In the genomic region with DNA sequence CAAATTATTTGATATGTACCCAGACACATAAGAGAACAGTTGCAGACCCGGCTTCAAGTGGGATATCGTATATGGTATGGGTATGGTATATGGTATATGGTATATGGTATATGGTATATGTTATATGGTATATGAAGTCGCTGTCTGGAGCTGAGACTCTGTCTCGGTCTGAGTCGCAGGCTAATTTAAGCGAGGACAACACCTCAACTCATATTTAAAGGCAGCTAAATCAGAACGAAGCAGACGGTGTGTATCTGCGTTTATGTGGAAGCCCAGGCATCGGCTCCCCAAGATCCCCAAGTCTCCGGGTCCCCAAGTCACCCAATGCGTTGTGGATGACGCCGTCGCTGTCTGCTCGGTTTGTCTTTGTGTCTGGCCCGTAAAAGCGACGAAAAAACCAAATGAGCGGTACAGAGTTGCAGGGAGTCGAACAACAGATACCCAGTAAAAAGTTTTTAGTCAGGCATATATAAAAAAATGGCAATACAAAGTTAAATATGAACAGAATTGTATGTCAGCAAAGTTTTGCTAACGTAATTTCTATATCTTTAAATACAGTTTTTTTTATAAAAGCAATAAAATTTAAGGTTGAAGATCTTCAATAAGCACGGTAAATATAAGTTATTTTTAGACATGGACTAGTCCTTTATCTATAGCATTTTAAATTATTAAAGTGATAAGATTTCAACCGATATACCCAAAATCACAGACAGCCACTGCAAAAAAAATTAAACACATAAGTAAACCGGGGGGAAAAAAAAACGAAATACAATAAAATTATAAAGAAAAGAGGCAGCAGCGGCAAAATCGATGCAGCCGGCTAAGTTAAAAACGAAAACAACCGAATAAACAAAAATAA, we compare ENCODE assay signal across 1 fruit fly cellular context.
TF ChIP-seq lines count a peak whose summit lies in the region.

No protein-coding gene starts in this region.

TF ChIP-seq in whole organism, embryonic, 481 proteins besides CTCF, POLR2A, EP300 and RAD21 (continued from another document):
- TF ChIP-seq Sin3A (optimal IDR thresholded peaks at IDR 0.05; lab: Kevin White, UChicago): no peak
- no peak for TF ChIP-seq trh (GFP tag; optimal IDR thresholded peaks at IDR 0.05; lab: Kevin White, UChicago)
- TF ChIP-seq mirr (GFP tag; optimal IDR thresholded peaks at IDR 0.05; lab: Kevin White, UChicago): no peak
- TF ChIP-seq Rfx (GFP tag; IDR thresholded peaks at IDR 0.05; lab: Robert Waterston, UW): 0 out of 2 replicates have a peak, but pooled peaks have one; percentile 14
- peak; percentile 67 for TF ChIP-seq PHDP (tag; optimal IDR thresholded peaks at IDR 0.05; lab: Kevin White, UChicago)
- peak; percentile 32; the same call in 1 of the 3 replicates for TF ChIP-seq CG11695 (GFP tag; IDR thresholded peaks at IDR 0.05; lab: Robert Waterston, UW)
- no peak for TF ChIP-seq klu (GFP tag; IDR thresholded peaks at IDR 0.05; lab: Robert Waterston, UW)
- TF ChIP-seq dmrt11E (tag; optimal IDR thresholded peaks at IDR 0.05; lab: Kevin White, UChicago): peak; percentile 55
- no peak for TF ChIP-seq prd (optimal IDR thresholded peaks at IDR 0.05; lab: Kevin White, UChicago)
- peak; percentile 41; the same call in 1 of the 3 replicates for TF ChIP-seq prd (GFP tag; IDR thresholded peaks at IDR 0.05; lab: Robert Waterston, UW)
- peak; percentile 57 for TF ChIP-seq Meics (GFP tag; optimal IDR thresholded peaks at IDR 0.05; lab: Kevin White, UChicago)
- peak; percentile 21 for TF ChIP-seq corto (GFP tag; optimal IDR thresholded peaks at IDR 0.05; lab: Kevin White, UChicago)
- peak; percentile 30 for TF ChIP-seq CG16815 (GFP tag; optimal IDR thresholded peaks at IDR 0.05; lab: Kevin White, UChicago)
- peak; percentile 28 for TF ChIP-seq CG12942 (GFP tag; optimal IDR thresholded peaks at IDR 0.05; lab: Kevin White, UChicago)
- TF ChIP-seq Deaf1 (tag; optimal IDR thresholded peaks at IDR 0.05; lab: Kevin White, UChicago): peak; percentile 34
- 0 out of 2 replicates have a peak, but pooled peaks have one; percentile 26 for TF ChIP-seq CG6272 (GFP tag; IDR thresholded peaks at IDR 0.05; lab: Robert Waterston, UW)
- peak; percentile 33; the same call in 1 of the 2 replicates for TF ChIP-seq CG14441 (GFP tag; IDR thresholded peaks at IDR 0.05; lab: Robert Waterston, UW)
- TF ChIP-seq CG15601 (tag; optimal IDR thresholded peaks at IDR 0.05; lab: Kevin White, UChicago): peak; percentile 67
- peak; percentile 49 to 76 for TF ChIP-seq bsh (GFP tag; optimal IDR thresholded peaks at IDR 0.05; lab: Kevin White, UChicago)
- peak; percentile 46 for TF ChIP-seq Nf-YB (GFP tag; optimal IDR thresholded peaks at IDR 0.05; lab: Kevin White, UChicago)
- TF ChIP-seq danr (GFP tag; IDR thresholded peaks at IDR 0.05; lab: Robert Waterston, UW): no peak
- no peak for TF ChIP-seq Trl (optimal IDR thresholded peaks at IDR 0.05; lab: Kevin White, UChicago)
- TF ChIP-seq Trl (GFP tag; optimal IDR thresholded peaks at IDR 0.05; lab: Kevin White, UChicago): peak; percentile 28
- TF ChIP-seq CG1602 (GFP tag; optimal IDR thresholded peaks at IDR 0.05; lab: Kevin White, UChicago): peak; percentile 52
- TF ChIP-seq CG9437 (GFP tag; optimal IDR thresholded peaks at IDR 0.05; lab: Kevin White, UChicago): peak; percentile 68
- TF ChIP-seq CG2678 (tag; optimal IDR thresholded peaks at IDR 0.05; lab: Kevin White, UChicago): peak; percentile 75
- TF ChIP-seq zfh1 (GFP tag; IDR thresholded peaks at IDR 0.05; lab: Robert Waterston, UW): 0 out of 3 replicates have a peak, but pooled peaks have one; percentile 28
- TF ChIP-seq D19A (tag; optimal IDR thresholded peaks at IDR 0.05; lab: Kevin White, UChicago): peak; percentile 72
- peak; percentile 26 for TF ChIP-seq psq (GFP tag; optimal IDR thresholded peaks at IDR 0.05; lab: Kevin White, UChicago)
- TF ChIP-seq Sox100B (GFP tag; optimal IDR thresholded peaks at IDR 0.05; lab: Kevin White, UChicago): peak; percentile 81
- peak in 1 of 2 experiments; percentile 13 for TF ChIP-seq crp (GFP tag; optimal IDR thresholded peaks at IDR 0.05; lab: Kevin White, UChicago)
- TF ChIP-seq ssp (GFP tag; IDR thresholded peaks at IDR 0.05; lab: Robert Waterston, UW): 0 out of 2 replicates have a peak, but pooled peaks have one; percentile 25
- TF ChIP-seq Hmr (GFP tag; optimal IDR thresholded peaks at IDR 0.05; lab: Kevin White, UChicago): peak; percentile 17
- TF ChIP-seq pum (GFP tag; optimal IDR thresholded peaks at IDR 0.05; lab: Kevin White, UChicago): peak; percentile 17
- TF ChIP-seq gsb (GFP tag; IDR thresholded peaks at IDR 0.05; lab: Robert Waterston, UW): no peak
- TF ChIP-seq CG15514 (GFP tag; optimal IDR thresholded peaks at IDR 0.05; lab: Kevin White, UChicago): peak; percentile 10
- TF ChIP-seq slp2 (GFP tag; optimal IDR thresholded peaks at IDR 0.05; lab: Kevin White, UChicago): peak; percentile 58
- TF ChIP-seq eyg (GFP tag; optimal IDR thresholded peaks at IDR 0.05; lab: Kevin White, UChicago): peak; percentile 8
- TF ChIP-seq tgo (GFP tag; IDR thresholded peaks at IDR 0.05; lab: Robert Waterston, UW): peak; percentile 49; the same call in 2 of the 3 replicates
- TF ChIP-seq CG7357 (GFP tag; IDR thresholded peaks at IDR 0.05; lab: Robert Waterston, UW): no peak
- TF ChIP-seq Bgb (GFP tag; IDR thresholded peaks at IDR 0.05; lab: Robert Waterston, UW; ENCODE audit: partially characterized antibody): no peak
- TF ChIP-seq CG12299 (tag; optimal IDR thresholded peaks at IDR 0.05; lab: Kevin White, UChicago): no peak
